Worm (Caenorhabditis elegans): ENCODE measurements around the gene ddn-2.
A peak's percentile ranks its signal among the peaks of the same experiment; 100 is the strongest.

ddn-2 gene

ce11 chrII:12908779-12909178 lies at the start of gene ddn-2:
Gene ddn-2, plus strand, starts transcription at chrII:12909079.
- TF ChIP-seq hmg-1.1 (GFP tag; IDR thresholded peaks at IDR 0.05) (no peak), dmd-9 (GFP tag; IDR thresholded peaks at IDR 0.05) (no peak), unc-39 (tag; optimal IDR thresholded peaks at IDR 0.05) (no peak), vab-7 (GFP tag; IDR thresholded peaks at IDR 0.05) (no peak)

- TF ChIP-seq nhr-48 (tag; optimal IDR thresholded peaks at IDR 0.05) (no peak), hlh-30 (tag; optimal IDR thresholded peaks at IDR 0.05; ENCODE audit: insufficient read depth) (no peak)
Measured at ce11 chrII:12865604-12866003, 43.3 kb upstream of the ddn-2 start, which contains the start of gene snf-5. Gene snf-5, minus strand, starts transcription at chrII:12865785.

ce11 chrII:12866079-12866478 lies 42.8 kb upstream of the ddn-2 start:
- no peak for TF ChIP-seq ceh-20 (GFP tag; IDR thresholded peaks at IDR 0.05)
- TF ChIP-seq F44E2.7 (GFP tag; IDR thresholded peaks at IDR 0.05), result 0 out of 2 replicates have a peak, but pooled peaks have one; percentile 25
- no peak for TF ChIP-seq aly-2 (tag; optimal IDR thresholded peaks at IDR 0.05)
- no peak for TF ChIP-seq ctbp-1 (GFP tag; IDR thresholded peaks at IDR 0.05)
- TF ChIP-seq lsy-2 (tag; optimal IDR thresholded peaks at IDR 0.05), result no peak
- TF ChIP-seq hmg-1.1 (GFP tag; IDR thresholded peaks at IDR 0.05), result no peak
- no peak for TF ChIP-seq cey-2 (tag; optimal IDR thresholded peaks at IDR 0.05; ENCODE audit: borderline replicate concordance, insufficient read depth)
- TF ChIP-seq dve-1 (tag; optimal IDR thresholded peaks at IDR 0.05; ENCODE audit: insufficient read depth), result no peak
- TF ChIP-seq T26A8.4 (GFP tag; IDR thresholded peaks at IDR 0.05), result 0 out of 2 replicates have a peak, but pooled peaks have one; percentile 13
- TF ChIP-seq F37D6.2 (tag; optimal IDR thresholded peaks at IDR 0.05), result no peak
- TF ChIP-seq lin-13 (GFP tag; optimal IDR thresholded peaks at IDR 0.05), result no peak
- TF ChIP-seq nhr-48 (tag; optimal IDR thresholded peaks at IDR 0.05), result no peak
- peak; percentile 1 for TF ChIP-seq nhr-77 (tag; optimal IDR thresholded peaks at IDR 0.05)
- TF ChIP-seq F49E8.2 (tag; optimal IDR thresholded peaks at IDR 0.05; ENCODE audit: borderline replicate concordance), result no peak
- TF ChIP-seq dmd-8 (GFP tag; IDR thresholded peaks at IDR 0.05), result 0 out of 2 replicates have a peak, but pooled peaks have one; percentile 60
- no peak for TF ChIP-seq T20F7.1 (GFP tag; optimal IDR thresholded peaks at IDR 0.05)
- TF ChIP-seq hif-1 (tag; optimal IDR thresholded peaks at IDR 0.05), result no peak
- TF ChIP-seq ama-1 (optimal IDR thresholded peaks at IDR 0.05), result peak; percentile 56
- no peak for TF ChIP-seq dpl-1 (GFP tag; optimal IDR thresholded peaks at IDR 0.05)
- no peak for TF ChIP-seq hlh-11 (tag; optimal IDR thresholded peaks at IDR 0.05)
- TF ChIP-seq mdt-29 (GFP tag; IDR thresholded peaks at IDR 0.05), result no peak
- peak; percentile 85 for TF ChIP-seq aha-1 (tag)

- TF ChIP-seq zip-2 (tag; optimal IDR thresholded peaks at IDR 0.05) (no peak), daf-16 (GFP tag; optimal IDR thresholded peaks at IDR 0.05) (peak in 1 of 2 experiments; percentile 52), daf-16 (tag; optimal IDR thresholded peaks at IDR 0.05) (no peak)
Measured at ce11 chrII:12878071-12878668, 30.7 kb upstream of the ddn-2 start, which contains the start of gene gsy-1. Gene gsy-1, minus strand, starts transcription at chrII:12878121.

ce11 chrII:12878697-12879096 lies 30.2 kb upstream of the ddn-2 start:
- no peak for TF ChIP-seq T20F7.1 (GFP tag; optimal IDR thresholded peaks at IDR 0.05)
- TF ChIP-seq fkh-10 (GFP tag; optimal IDR thresholded peaks at IDR 0.05), result no peak
- 0 out of 2 replicates have a peak, but pooled peaks have one; percentile 18 for TF ChIP-seq madf-9 (GFP tag; conservative IDR thresholded peaks at IDR 0.05)
- no peak for TF ChIP-seq snpc-1.2 (GFP tag; IDR thresholded peaks at IDR 0.05)
- TF ChIP-seq R02D3.7 (tag; optimal IDR thresholded peaks at IDR 0.05), result no peak
- TF ChIP-seq rbr-2 (tag; optimal IDR thresholded peaks at IDR 0.05), result no peak
- TF ChIP-seq madf-5 (GFP tag; IDR thresholded peaks at IDR 0.05), result no peak
- TF ChIP-seq F49E8.2 (tag; optimal IDR thresholded peaks at IDR 0.05; ENCODE audit: borderline replicate concordance), result no peak
- TF ChIP-seq ceh-20 (GFP tag; IDR thresholded peaks at IDR 0.05), result no peak; the same call in 1 of the 2 replicates
- TF ChIP-seq ama-1 (optimal IDR thresholded peaks at IDR 0.05), result peak; percentile 14
- no peak for TF ChIP-seq nhr-25 (tag; optimal IDR thresholded peaks at IDR 0.05; ENCODE audit: borderline replicate concordance, insufficient read depth)
- TF ChIP-seq F10B5.3 (tag; optimal IDR thresholded peaks at IDR 0.05), result no peak
- TF ChIP-seq ztf-7 (tag; optimal IDR thresholded peaks at IDR 0.05), result no peak
- TF ChIP-seq daf-8 (GFP tag; IDR thresholded peaks at IDR 0.05), result no peak
- no peak for TF ChIP-seq lin-15B (tag; optimal IDR thresholded peaks at IDR 0.05)
- peak; percentile 72 to 85 for TF ChIP-seq daf-16 (GFP tag; optimal IDR thresholded peaks at IDR 0.05)
- TF ChIP-seq daf-16 (tag; optimal IDR thresholded peaks at IDR 0.05), result peak; percentile 99
- peak; percentile 37 for TF ChIP-seq lin-38 (GFP tag; IDR thresholded peaks at IDR 0.05)
- TF ChIP-seq zag-1 (tag; optimal IDR thresholded peaks at IDR 0.05), result no peak
- TF ChIP-seq nhr-48 (tag; optimal IDR thresholded peaks at IDR 0.05), result peak; percentile 62
- TF ChIP-seq ceh-32 (tag; optimal IDR thresholded peaks at IDR 0.05; ENCODE audit: poor library complexity), result no peak

All from whole organism, L4 larva.